Fruit fly (Drosophila melanogaster): ENCODE results near the gene Toll-9.

Gene Toll-9

DNA sequence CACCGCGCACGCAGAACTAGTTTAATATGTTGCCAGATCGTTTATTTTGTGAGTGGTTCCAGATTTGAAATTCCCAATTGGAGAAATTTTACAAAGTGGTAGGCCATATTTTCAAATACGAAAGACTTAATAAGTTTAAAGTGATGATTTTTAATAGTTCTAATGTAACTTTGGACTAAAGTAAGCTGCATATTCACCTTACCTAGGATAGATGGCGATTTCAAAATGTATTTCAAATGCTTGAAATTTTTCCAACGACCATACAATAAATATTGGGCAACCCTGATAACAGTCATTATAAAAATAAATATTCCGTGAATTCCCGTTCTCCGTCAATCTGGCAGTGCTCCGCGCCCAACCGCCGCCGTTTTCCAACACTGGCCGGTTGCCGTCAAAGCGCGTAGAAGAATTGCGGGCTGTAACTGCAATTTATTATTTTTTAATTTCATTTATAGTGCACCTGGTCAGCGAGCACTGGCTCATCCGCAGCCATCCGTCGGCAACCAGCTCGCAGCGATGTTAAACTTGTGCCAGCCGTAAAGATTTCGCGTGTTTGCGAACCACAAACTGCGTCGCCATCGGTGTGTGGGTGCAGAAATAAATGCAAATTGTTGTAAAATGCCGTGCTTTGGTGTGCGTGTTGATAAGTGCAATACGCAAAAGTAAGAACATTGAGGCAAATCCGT, 9.5 kb upstream of the Toll-9 start, which contains the start of the genes Ide and RhoBTB (continued):
- TF ChIP-seq CG18619 (GFP tag; optimal IDR thresholded peaks at IDR 0.05) (peak; percentile 80), CG14014 (GFP tag; IDR thresholded peaks at IDR 0.05) (peak; percentile 67; the same call in 1 of the 2 replicates), CG10321 (GFP tag; IDR thresholded peaks at IDR 0.05) (no peak), run (tag; optimal IDR thresholded peaks at IDR 0.05) (no peak), CG2678 (tag; optimal IDR thresholded peaks at IDR 0.05) (peak; percentile 87), CG1024 (GFP tag; IDR thresholded peaks at IDR 0.05) (no peak), gsb (GFP tag; IDR thresholded peaks at IDR 0.05) (no peak), CG10209 (GFP tag; optimal IDR thresholded peaks at IDR 0.05) (peak; percentile 79), fu2 (GFP tag; optimal IDR thresholded peaks at IDR 0.05) (peak; percentile 92), C15 (GFP tag; IDR thresholded peaks at IDR 0.05) (peak; percentile 60; the same call in 1 of the 3 replicates), wdn (GFP tag; IDR thresholded peaks at IDR 0.05) (peak; percentile 48; the same call in 1 of the 2 replicates), Hand (GFP tag; optimal IDR thresholded peaks at IDR 0.05) (no peak), NK7.1 (GFP tag; optimal IDR thresholded peaks at IDR 0.05) (peak; percentile 50), Six4 (GFP tag; optimal IDR thresholded peaks at IDR 0.05) (peak; percentile 60), Ssrp (tag; optimal IDR thresholded peaks at IDR 0.05) (peak; percentile 77), ranshi (GFP tag; IDR thresholded peaks at IDR 0.05) (peak; percentile 74; the same call in 1 of the 2 replicates), dmrt99B (tag; optimal IDR thresholded peaks at IDR 0.05) (no peak), Drgx (GFP tag; IDR thresholded peaks at IDR 0.05) (peak; percentile 50; the same call in 1 of the 2 replicates), pan (optimal IDR thresholded peaks at IDR 0.05) (no peak), pan (GFP tag; optimal IDR thresholded peaks at IDR 0.05 in 1 of 2, IDR thresholded peaks at IDR 0.05 in 1 of 2) (peak in 1 of 2 experiments; percentile 58), CG17612 (GFP tag; IDR thresholded peaks at IDR 0.05) (no peak), jing (GFP tag; optimal IDR thresholded peaks at IDR 0.05) (peak; percentile 26), CG4404 (GFP tag; IDR thresholded peaks at IDR 0.05) (peak; percentile 75), Ptx1 (GFP tag; IDR thresholded peaks at IDR 0.05) (peak; percentile 76), CG14050 (GFP tag; IDR thresholded peaks at IDR 0.05) (peak; percentile 33; the same call in 1 of the 3 replicates), Xrp1 (GFP tag; IDR thresholded peaks at IDR 0.05) (peak; percentile 54; the same call in 1 of the 2 replicates), MBD-R2 (GFP tag; IDR thresholded peaks at IDR 0.05) (peak; percentile 51), Usf (GFP tag; optimal IDR thresholded peaks at IDR 0.05) (peak; percentile 76), ab (GFP tag; optimal IDR thresholded peaks at IDR 0.05) (peak; percentile 61), inv (GFP tag; IDR thresholded peaks at IDR 0.05; ENCODE audit: partially characterized antibody) (no peak), Ets65A (GFP tag) (peak; percentile 99), stwl (tag; optimal IDR thresholded peaks at IDR 0.05) (peak; percentile 63), pho (GFP tag; optimal IDR thresholded peaks at IDR 0.05) (peak; percentile 92), Ravus (GFP tag; IDR thresholded peaks at IDR 0.05) (peak; percentile 6; the same call in 1 of the 2 replicates), ase (GFP tag; IDR thresholded peaks at IDR 0.05) (peak; percentile 44; the same call in 2 of the 3 replicates), tap (tag; optimal IDR thresholded peaks at IDR 0.05) (no peak), CG12155 (GFP tag; optimal IDR thresholded peaks at IDR 0.05) (peak; percentile 86), lab (GFP tag; optimal IDR thresholded peaks at IDR 0.05) (peak; percentile 78), CG33557 (GFP tag; optimal IDR thresholded peaks at IDR 0.05) (peak; percentile 65), eve (GFP tag; optimal IDR thresholded peaks at IDR 0.05) (no peak), cas (GFP tag; IDR thresholded peaks at IDR 0.05) (0 out of 2 replicates have a peak, but pooled peaks have one; percentile 8), CG17829 (tag; optimal IDR thresholded peaks at IDR 0.05) (peak; percentile 79), fru (optimal IDR thresholded peaks at IDR 0.05) (no peak), HLH4C (GFP tag; IDR thresholded peaks at IDR 0.05; ENCODE audit: partially characterized antibody) (no peak), zfh2 (GFP tag; optimal IDR thresholded peaks at IDR 0.05) (peak; percentile 95), CrebB (tag; optimal IDR thresholded peaks at IDR 0.05) (peak; percentile 4), exex (tag; optimal IDR thresholded peaks at IDR 0.05) (peak; percentile 44), CG14441 (GFP tag; IDR thresholded peaks at IDR 0.05) (peak; percentile 75), maf-S (GFP tag; optimal IDR thresholded peaks at IDR 0.05) (peak; percentile 84), CG17186 (GFP tag; optimal IDR thresholded peaks at IDR 0.05) (peak; percentile 15), Lim3 (GFP tag; IDR thresholded peaks at IDR 0.05) (no peak)

Data from whole organism, embryonic.